Fruit fly (Drosophila melanogaster) whole organism, prepupa: Measurements from ENCODE around the gene wg.

ENCODE experiments used
- Blimp-1 ChIP-seq: fragments of 200-800 bp; sonication (Bioruptor generic); optimal IDR thresholded peaks from 3 replicates; lab custom pipeline; 2017; ENCODE audit warnings: missing biosample characterization, missing genetic modification characterization, mild to moderate bottlenecking, moderate library complexity, missing genetic modification reagents
- CG10631 ChIP-seq: fragments of 200-800 bp; sonication (Bioruptor generic); optimal IDR thresholded peaks from 2 replicates; lab custom pipeline; 2016; ENCODE audit warnings: missing biosample characterization, missing genetic modification characterization
- CG11762 ChIP-seq: fragments of 200-800 bp; sonication (Bioruptor generic); optimal IDR thresholded peaks from 3 replicates; lab custom pipeline; 2016; ENCODE audit warnings: missing biosample characterization, missing genetic modification characterization; ENCODE audit not compliant: insufficient read depth
- CG15336 ChIP-seq: fragments of 200-800 bp; sonication (Bioruptor generic); IDR thresholded peaks from 2 replicates; pipeline ENCODE4 v1.3.6; 2022; ENCODE audit warnings: missing biosample characterization, missing genetic modification characterization
- CG16779 ChIP-seq: fragments of 200-800 bp; sonication (Bioruptor generic); optimal IDR thresholded peaks from 3 replicates; lab custom pipeline; 2017; ENCODE audit warnings: missing biosample characterization, mild to moderate bottlenecking, missing genetic modification characterization
- CG3032 ChIP-seq: fragments of 200-800 bp; optimal IDR thresholded peaks from 2 replicates; lab custom pipeline; 2019; ENCODE audit warnings: missing biosample characterization, mild to moderate bottlenecking, missing genetic modification characterization, moderate library complexity
- CG31627 ChIP-seq: fragments of 200-800 bp; sonication (Bioruptor generic); optimal IDR thresholded peaks from 3 replicates; lab custom pipeline; 2016; ENCODE audit warnings: missing biosample characterization, missing genetic modification characterization
- CG32006 ChIP-seq: fragments of 200-800 bp; sonication (Bioruptor generic); optimal IDR thresholded peaks from 3 replicates; lab custom pipeline; 2017; ENCODE audit warnings: missing biosample characterization, mild to moderate bottlenecking, missing genetic modification characterization
- CG3919 ChIP-seq: fragments of 200-800 bp; sonication (Bioruptor generic); optimal IDR thresholded peaks from 3 replicates; lab custom pipeline; 2016; ENCODE audit warnings: missing biosample characterization, missing genetic modification characterization
- CG4318 ChIP-seq: fragments of 200-800 bp; sonication (Bioruptor generic); optimal IDR thresholded peaks from 3 replicates; lab custom pipeline; 2017; ENCODE audit warnings: missing biosample characterization, mild to moderate bottlenecking, missing genetic modification characterization
- CG6163 ChIP-seq: fragments of 200-800 bp; sonication (Bioruptor generic); IDR thresholded peaks from 3 replicates; pipeline ENCODE4 v1.3.6; 2022; ENCODE audit warnings: missing biosample characterization, missing genetic modification characterization
- CG6792 ChIP-seq: fragments of 200-800 bp; sonication (Bioruptor generic); optimal IDR thresholded peaks from 3 replicates; lab custom pipeline; 2016; ENCODE audit warnings: missing biosample characterization, missing genetic modification characterization
- CG6808 ChIP-seq: fragments of 200-800 bp; sonication (Bioruptor generic); optimal IDR thresholded peaks from 3 replicates; lab custom pipeline; 2017; ENCODE audit warnings: missing biosample characterization, missing genetic modification characterization, mild to moderate bottlenecking, moderate library complexity, missing genetic modification reagents
- CG6854 ChIP-seq: fragments of 200-800 bp; sonication (Bioruptor generic); optimal IDR thresholded peaks from 2 replicates; lab custom pipeline; 2017; ENCODE audit warnings: missing biosample characterization, mild to moderate bottlenecking, missing genetic modification characterization
- CG7368 ChIP-seq: fragments of 200-800 bp; sonication (Bioruptor generic); optimal IDR thresholded peaks from 3 replicates; lab custom pipeline; 2016; ENCODE audit warnings: missing biosample characterization, missing genetic modification characterization
- CG8119 ChIP-seq: fragments of 200-800 bp; sonication (Bioruptor generic); IDR thresholded peaks from 3 replicates; pipeline ENCODE4 v1.3.6; 2022; ENCODE audit warnings: missing biosample characterization, missing genetic modification characterization
- CG8632 ChIP-seq: fragments of 200-800 bp; sonication (Bioruptor generic); optimal IDR thresholded peaks from 3 replicates; lab custom pipeline; 2016; ENCODE audit warnings: missing biosample characterization, missing genetic modification characterization
- CG9139 ChIP-seq: fragments of 200-800 bp; sonication (Bioruptor generic); optimal IDR thresholded peaks from 3 replicates; lab custom pipeline; 2017; ENCODE audit warnings: missing biosample characterization, mild to moderate bottlenecking, missing genetic modification characterization
- Eip75B ChIP-seq: fragments of 200-800 bp; sonication (Bioruptor generic); optimal IDR thresholded peaks from 3 replicates; lab custom pipeline; 2016; ENCODE audit warnings: missing biosample characterization, missing genetic modification characterization
- Eip78C ChIP-seq: fragments of 200-800 bp; sonication (Bioruptor generic); peaks from one replicate; lab custom pipeline; 2016; ENCODE audit warnings: missing biosample characterization, missing genetic modification characterization
- Eip93F ChIP-seq: fragments of 200-800 bp; sonication (Bioruptor generic); optimal IDR thresholded peaks from 2 replicates; lab custom pipeline; 2016; ENCODE audit warnings: missing biosample characterization, mild to moderate bottlenecking, missing genetic modification characterization
- Ets96B ChIP-seq: fragments of 200-800 bp; optimal IDR thresholded peaks from 2 replicates; lab custom pipeline; 2019; ENCODE audit warnings: missing biosample characterization, mild to moderate bottlenecking, missing genetic modification characterization, moderate library complexity
- Gug ChIP-seq: fragments of 200-800 bp; sonication (Bioruptor generic); IDR thresholded peaks from 2 replicates; pipeline ENCODE4 v1.3.6; 2022; ENCODE audit warnings: missing biosample characterization, missing genetic modification characterization
- Hr4 ChIP-seq: fragments of 200-800 bp; sonication (Bioruptor generic); optimal IDR thresholded peaks from 3 replicates; lab custom pipeline; 2016; ENCODE audit warnings: missing biosample characterization, missing genetic modification characterization
- Lpt ChIP-seq: fragments of 200-800 bp; sonication (Bioruptor generic); optimal IDR thresholded peaks from 3 replicates; lab custom pipeline; 2016; ENCODE audit warnings: missing biosample characterization, missing genetic modification characterization
- OdsH ChIP-seq: fragments of 200-800 bp; sonication (Bioruptor generic); optimal IDR thresholded peaks from 3 replicates; lab custom pipeline; 2016; ENCODE audit warnings: missing biosample characterization, missing genetic modification characterization
- Sox102F ChIP-seq: fragments of 200-800 bp; sonication (Bioruptor generic); optimal IDR thresholded peaks from 2 replicates; lab custom pipeline; 2016; ENCODE audit warnings: missing biosample characterization, mild to moderate bottlenecking, missing genetic modification characterization
- acj6 ChIP-seq: fragments of 200-800 bp; sonication (Bioruptor generic); optimal IDR thresholded peaks from 3 replicates; lab custom pipeline; 2016; ENCODE audit warnings: missing biosample characterization, missing genetic modification characterization
- cyc ChIP-seq: fragments of 200-800 bp; sonication (Bioruptor generic); optimal IDR thresholded peaks from 3 replicates; lab custom pipeline; 2016; ENCODE audit warnings: missing biosample characterization, missing genetic modification characterization
- dac ChIP-seq: fragments of 200-800 bp; sonication (Bioruptor generic); optimal IDR thresholded peaks from 2 replicates; lab custom pipeline; 2017; ENCODE audit warnings: missing biosample characterization, mild to moderate bottlenecking, missing genetic modification characterization
- dsx ChIP-seq: fragments of 200-800 bp; optimal IDR thresholded peaks from 3 replicates; lab custom pipeline; 2019; ENCODE audit warnings: missing biosample characterization, mild to moderate bottlenecking, missing genetic modification characterization, moderate library complexity; ENCODE audit not compliant: poor library complexity, severe bottlenecking
- esn ChIP-seq: fragments of 200-800 bp; sonication (Bioruptor generic); optimal IDR thresholded peaks from 2 replicates; lab custom pipeline; 2016; ENCODE audit warnings: missing biosample characterization, mild to moderate bottlenecking, missing genetic modification characterization, moderate library complexity
- fkh ChIP-seq: fragments of 200-800 bp; sonication (Bioruptor generic); optimal IDR thresholded peaks from 3 replicates; lab custom pipeline; 2017; ENCODE audit warnings: missing biosample characterization, mild to moderate bottlenecking, missing genetic modification characterization, moderate library complexity
- pdm3 ChIP-seq: fragments of 200-800 bp; sonication (Bioruptor generic); optimal IDR thresholded peaks from 3 replicates; lab custom pipeline; 2016; ENCODE audit warnings: missing biosample characterization, missing genetic modification characterization
- salr ChIP-seq, 2 experiments: fragments of 200-800 bp; sonication (Bioruptor generic); optimal IDR thresholded peaks; 3 replicates each; lab custom pipeline; 2016 to 2018; ENCODE audit warnings: missing biosample characterization in 2 of 2, missing genetic modification characterization in 2 of 2, mild to moderate bottlenecking in 1 of 2
- ss ChIP-seq, 2 experiments: fragments of 200-800 bp; sonication (Bioruptor generic); optimal IDR thresholded peaks; 2 replicates in 1 of 2; 3 replicates in 1 of 2; lab custom pipeline; 2017 to 2018; ENCODE audit warnings: mild to moderate bottlenecking in 2 of 2, missing biosample characterization in 2 of 2, missing genetic modification characterization in 2 of 2, moderate library complexity in 1 of 2
- svp ChIP-seq: fragments of 200-800 bp; sonication (Bioruptor generic); peaks from one replicate; lab custom pipeline; 2016; ENCODE audit warnings: missing biosample characterization, missing genetic modification characterization
- topi ChIP-seq: fragments of 200-800 bp; sonication (Bioruptor generic); optimal IDR thresholded peaks from 3 replicates; lab custom pipeline; 2016; ENCODE audit warnings: missing biosample characterization, missing genetic modification characterization

wg gene

dm6 chr2L:7295924-7296323, 11.0 kb upstream of the wg start (continued):
- TF ChIP-seq esn: peak; percentile 67
- TF ChIP-seq Gug (GFP tag; lab: Robert Waterston, UW): no peak
- peak; percentile 80 for TF ChIP-seq CG15336 (GFP tag; lab: Robert Waterston, UW)
- TF ChIP-seq ss (GFP tag; optimal IDR thresholded peaks at IDR 0.05; lab: Kevin White, UChicago): peak; percentile 22 to 31
- TF ChIP-seq dsx (GFP tag; lab: Kevin White, UChicago): peak; percentile 24
- TF ChIP-seq Eip93F: no peak
- TF ChIP-seq CG11762: peak; percentile 36
- TF ChIP-seq acj6: peak; percentile 66
- TF ChIP-seq CG8119: peak; percentile 76
- peak; percentile 29 for TF ChIP-seq cyc (GFP tag; lab: Kevin White, UChicago)
- no peak for TF ChIP-seq Blimp-1 (GFP tag; lab: Kevin White, UChicago)
- no peak for TF ChIP-seq CG9139
- TF ChIP-seq CG6854 (GFP tag; lab: Kevin White, UChicago): no peak
- peak; percentile 60 for TF ChIP-seq Eip75B (GFP tag; lab: Kevin White, UChicago)
- peak; percentile 5 to 58 for TF ChIP-seq salr (GFP tag; optimal IDR thresholded peaks at IDR 0.05; lab: Kevin White, UChicago)
- TF ChIP-seq CG7368 (GFP tag; lab: Kevin White, UChicago): peak; percentile 0
- peak; percentile 61 for TF ChIP-seq pdm3 (GFP tag; lab: Kevin White, UChicago)
- peak; percentile 49 for TF ChIP-seq CG4318 (GFP tag; lab: Kevin White, UChicago)
- peak; percentile 48 for TF ChIP-seq CG3032 (tag; lab: Kevin White, UChicago)
- TF ChIP-seq CG10631 (GFP tag; lab: Kevin White, UChicago): peak; percentile 59
- TF ChIP-seq topi (GFP tag; lab: Kevin White, UChicago): peak; percentile 59
- peak; percentile 45 for TF ChIP-seq Lpt (GFP tag; lab: Kevin White, UChicago)

- no peak for TF ChIP-seq CG16779
- peak; percentile 48 for TF ChIP-seq svp (GFP tag; lab: Kevin White, UChicago)
- no peak for TF ChIP-seq CG6808 (GFP tag; lab: Kevin White, UChicago)
- peak; percentile 33 for TF ChIP-seq Eip78C (GFP tag; lab: Kevin White, UChicago)
- peak; percentile 32 for TF ChIP-seq CG32006
- TF ChIP-seq fkh (GFP tag; lab: Kevin White, UChicago): no peak
- no peak for TF ChIP-seq Gug (GFP tag; lab: Robert Waterston, UW)
- TF ChIP-seq salr (GFP tag; optimal IDR thresholded peaks at IDR 0.05; lab: Kevin White, UChicago): no peak
- peak; percentile 51; the same call in 2 of the 3 replicates for TF ChIP-seq CG6163 (GFP tag; lab: Robert Waterston, UW)
- no peak for TF ChIP-seq CG4318 (GFP tag; lab: Kevin White, UChicago)
- TF ChIP-seq Hr4 (GFP tag; lab: Kevin White, UChicago): peak; percentile 6
These were observed 8.1 kb upstream of the wg start for dm6 chr2L:7298744-7299366.

- TF ChIP-seq CG15336 (GFP tag; lab: Robert Waterston, UW) (no peak), CG6792 (no peak), Ets96B (tag; lab: Kevin White, UChicago) (no peak), CG8632 (no peak), CG31627 (GFP tag; lab: Kevin White, UChicago) (no peak), salr (GFP tag; optimal IDR thresholded peaks at IDR 0.05; lab: Kevin White, UChicago) (no peak), CG6808 (GFP tag; lab: Kevin White, UChicago) (no peak), dac (GFP tag; lab: Kevin White, UChicago) (no peak), ss (GFP tag; optimal IDR thresholded peaks at IDR 0.05; lab: Kevin White, UChicago) (no peak), CG3919 (GFP tag; lab: Kevin White, UChicago) (no peak), Sox102F (no peak), OdsH (GFP tag; lab: Kevin White, UChicago) (no peak), pdm3 (GFP tag; lab: Kevin White, UChicago) (no peak)
These were observed 7.0 kb upstream of the wg start for dm6 chr2L:7300004-7300403.
